Fruit fly (Drosophila melanogaster): ENCODE results near the gene Ance-3.
A peak's percentile ranks its signal among the peaks of the same experiment; 100 is the strongest.

The Ance-3 gene

DNA sequence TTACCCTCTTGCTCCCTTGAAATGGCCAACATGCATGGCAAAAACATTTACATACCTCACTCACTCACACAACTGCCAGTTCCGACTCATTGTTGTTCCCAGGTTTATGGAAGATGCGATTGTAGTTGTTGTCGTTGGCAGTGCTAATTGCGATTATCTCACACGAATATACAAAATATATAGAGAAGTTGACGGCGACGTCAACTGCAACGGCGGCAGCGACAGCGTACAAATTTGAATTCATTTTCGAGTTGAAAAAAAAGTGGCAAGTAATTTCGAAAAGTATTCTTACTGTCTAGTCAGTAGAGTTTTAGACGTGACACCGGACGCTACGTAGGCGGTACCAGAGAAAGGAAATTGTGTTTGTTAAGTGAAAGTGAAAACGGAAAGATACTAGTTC lies at the start of gene Ance-3:
Gene Ance-3, plus strand, starts transcription at position 301 of the 400 bp plus-strand sequence.
- no peak for TF ChIP-seq CG17801 (GFP tag; optimal IDR thresholded peaks at IDR 0.05; ENCODE audit: partially characterized antibody)

DNA sequence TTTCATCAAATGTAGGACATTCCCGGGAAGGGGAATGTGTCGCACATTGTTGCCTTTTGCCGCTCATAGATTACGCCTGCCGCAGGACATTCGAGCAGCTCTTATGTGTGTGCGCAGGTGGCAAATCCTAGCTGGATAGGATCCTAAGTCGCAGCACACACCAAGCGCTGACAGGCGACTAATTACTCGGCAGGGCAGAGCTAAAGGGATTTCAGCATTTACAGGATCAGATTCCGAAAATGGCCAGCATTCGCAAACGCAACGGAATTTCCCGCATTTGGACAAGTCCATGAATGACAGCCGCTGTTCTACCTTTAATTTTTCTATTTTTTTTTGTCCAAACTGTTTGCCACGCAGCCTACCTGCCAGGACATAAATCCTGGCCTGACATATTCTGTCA lies 46.9 kb upstream of the Ance-3 start:
- TF ChIP-seq CG17801 (GFP tag; optimal IDR thresholded peaks at IDR 0.05; ENCODE audit: partially characterized antibody), result no peak

DNA sequence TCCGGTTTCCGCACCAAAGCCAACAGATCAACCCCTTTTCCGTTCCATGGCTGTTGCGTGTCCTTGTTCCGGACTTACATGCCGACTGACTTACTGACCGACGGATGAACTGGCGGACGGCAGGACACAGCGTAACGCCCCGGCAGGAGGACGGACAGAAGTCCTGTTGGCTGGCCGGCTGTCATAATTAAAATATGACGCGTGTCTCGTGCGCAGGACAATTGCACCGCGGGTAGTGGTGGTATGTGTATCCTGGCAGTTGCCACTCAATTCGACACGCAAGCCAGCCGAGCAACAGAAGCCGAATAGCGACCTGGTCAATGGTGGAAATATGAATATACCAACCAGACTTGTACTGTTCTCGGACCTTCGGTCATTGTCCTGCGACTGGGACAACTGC lies 45.1 kb upstream of the Ance-3 start:
- no peak for TF ChIP-seq CG17801 (GFP tag; optimal IDR thresholded peaks at IDR 0.05; ENCODE audit: partially characterized antibody)

DNA sequence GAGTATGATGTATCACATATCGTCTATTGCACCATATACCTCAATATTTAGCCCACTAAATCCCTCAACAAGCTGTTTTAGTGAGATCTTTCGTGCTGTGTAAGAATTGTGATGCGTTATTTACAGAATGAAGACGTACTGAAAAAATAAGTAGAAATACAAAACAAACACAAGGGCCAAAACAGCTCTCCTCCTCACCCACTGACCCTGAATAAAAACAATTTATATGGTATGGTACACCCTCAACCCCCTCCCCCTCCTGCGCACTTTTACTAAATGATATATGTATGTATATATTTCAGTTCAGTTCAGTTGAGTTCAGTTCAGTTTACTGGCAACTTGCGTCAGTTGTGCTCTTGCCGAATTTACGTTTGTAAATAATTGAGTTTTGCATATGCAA lies 41.4 kb upstream of the Ance-3 start:
- TF ChIP-seq CG17801 (GFP tag; optimal IDR thresholded peaks at IDR 0.05; ENCODE audit: partially characterized antibody), result no peak

DNA sequence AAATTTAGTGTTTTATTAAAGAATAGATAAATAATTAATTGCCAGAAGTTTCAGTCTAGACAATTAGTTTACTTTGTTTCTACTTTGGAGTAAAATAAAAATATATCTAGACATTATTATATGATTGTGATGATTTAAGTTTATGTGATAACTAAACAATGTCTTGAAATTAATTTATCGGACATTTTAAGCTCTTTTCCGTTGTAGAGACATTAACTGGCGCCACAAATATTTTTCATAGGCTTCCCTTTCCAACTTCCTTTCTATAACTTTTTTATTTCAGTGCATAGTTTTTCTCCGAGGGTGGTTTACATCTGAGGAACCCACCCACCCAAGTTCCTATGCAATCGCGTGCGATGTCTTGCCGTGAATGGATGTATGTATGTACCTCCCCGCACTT lies 37.8 kb upstream of the Ance-3 start:
- no peak for TF ChIP-seq CG17801 (GFP tag; optimal IDR thresholded peaks at IDR 0.05; ENCODE audit: partially characterized antibody)

- no peak for TF ChIP-seq CG17801 (GFP tag; optimal IDR thresholded peaks at IDR 0.05; ENCODE audit: partially characterized antibody)
Measured at dm6 chr2L:13877934-13878580, 36.5 kb upstream of the Ance-3 start.

- TF ChIP-seq CG17801 (GFP tag; optimal IDR thresholded peaks at IDR 0.05; ENCODE audit: partially characterized antibody), result peak; percentile 54
Measured at dm6 chr2L:13878801-13879200, 35.7 kb upstream of the Ance-3 start.

- TF ChIP-seq CG17801 (GFP tag; optimal IDR thresholded peaks at IDR 0.05; ENCODE audit: partially characterized antibody), result no peak
Measured at dm6 chr2L:13881387-13881902, 33.1 kb upstream of the Ance-3 start.

dm6 chr2L:13881939-13882338 lies 32.6 kb upstream of the Ance-3 start:
- no peak for TF ChIP-seq CG17801 (GFP tag; optimal IDR thresholded peaks at IDR 0.05; ENCODE audit: partially characterized antibody)

- no peak for TF ChIP-seq CG17801 (GFP tag; optimal IDR thresholded peaks at IDR 0.05; ENCODE audit: partially characterized antibody)
Measured at dm6 chr2L:13884063-13884656, 30.4 kb upstream of the Ance-3 start.

- TF ChIP-seq CG17801 (GFP tag; optimal IDR thresholded peaks at IDR 0.05; ENCODE audit: partially characterized antibody), result no peak
Measured at dm6 chr2L:13884678-13885303, 29.7 kb upstream of the Ance-3 start.

DNA sequence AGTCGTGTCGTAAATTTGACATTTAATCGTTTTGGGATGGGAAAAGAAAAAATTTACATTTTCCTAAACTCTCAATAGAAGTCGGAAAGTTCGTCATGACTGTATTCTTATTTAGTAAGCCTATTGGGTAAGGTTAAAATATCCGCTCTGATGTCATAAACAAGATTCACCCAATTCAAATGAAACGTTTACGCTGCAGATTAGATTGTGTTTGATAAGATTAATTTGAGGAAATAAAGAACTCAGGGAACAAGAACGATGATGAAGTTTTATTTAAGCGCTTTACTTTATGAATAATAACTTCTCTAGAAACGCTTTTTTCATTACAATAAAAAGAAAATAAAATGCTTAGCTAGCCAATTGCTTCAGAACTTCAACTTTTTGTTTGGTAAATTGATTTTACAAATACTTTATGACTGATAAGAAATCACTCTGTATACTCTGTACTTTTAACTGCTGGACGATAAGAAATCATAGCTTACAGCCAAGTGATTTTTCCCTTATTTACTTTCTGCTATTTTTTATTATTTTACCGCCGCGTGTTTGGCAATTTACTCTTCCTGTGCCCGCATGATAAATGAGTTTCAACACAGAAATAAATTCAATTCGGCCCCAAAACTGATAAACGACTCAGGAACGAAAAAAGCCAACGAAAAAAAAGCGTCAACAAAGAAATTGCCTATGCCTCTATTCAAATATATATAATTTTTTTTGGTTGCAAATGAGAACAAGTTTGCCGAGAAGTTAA lies 28.0 kb upstream of the Ance-3 start:
- TF ChIP-seq CG17801 (GFP tag; optimal IDR thresholded peaks at IDR 0.05; ENCODE audit: partially characterized antibody), result no peak

DNA sequence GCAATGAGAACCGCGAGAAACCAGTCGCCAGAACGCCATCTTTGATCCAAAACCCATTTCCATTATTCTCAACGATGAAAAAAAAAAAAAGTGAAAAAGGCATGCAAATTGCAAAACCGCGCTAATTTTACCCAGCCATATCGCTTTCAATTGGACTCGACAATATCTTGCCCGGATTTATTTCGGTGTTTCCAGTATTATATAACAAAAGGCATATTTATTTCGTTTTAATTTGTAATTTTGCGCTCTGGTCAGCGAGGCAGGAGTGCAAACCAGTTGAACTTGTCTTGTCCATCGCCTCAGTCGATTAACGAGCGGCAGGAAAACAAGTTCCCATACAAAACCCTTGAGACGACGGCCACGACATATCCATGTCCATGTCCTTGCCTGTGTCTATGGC lies 24.6 kb upstream of the Ance-3 start:
- TF ChIP-seq CG17801 (GFP tag; optimal IDR thresholded peaks at IDR 0.05; ENCODE audit: partially characterized antibody), result no peak

- TF ChIP-seq CG17801 (GFP tag; optimal IDR thresholded peaks at IDR 0.05; ENCODE audit: partially characterized antibody), result no peak
Measured at dm6 chr2L:13892826-13893225, 21.7 kb upstream of the Ance-3 start.

DNA sequence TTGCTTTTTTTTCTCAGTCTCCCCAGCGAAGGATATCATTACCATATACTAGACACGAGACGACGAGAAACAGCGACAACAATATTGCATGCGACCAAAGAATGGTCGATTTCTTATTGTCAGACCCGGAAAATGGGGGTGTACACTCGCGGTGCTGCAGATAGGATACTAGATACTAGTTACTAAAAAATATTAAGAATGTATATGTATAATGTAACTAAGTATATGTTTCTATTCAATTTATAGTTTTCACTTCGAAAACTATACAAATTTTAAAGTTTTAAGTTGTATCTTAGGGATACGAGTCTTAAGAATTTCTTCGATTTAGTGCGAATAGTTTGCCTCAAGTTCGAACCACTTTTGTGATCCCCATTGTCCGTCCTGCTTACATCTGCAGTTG lies 21.1 kb upstream of the Ance-3 start:
- TF ChIP-seq CG17801 (GFP tag; optimal IDR thresholded peaks at IDR 0.05; ENCODE audit: partially characterized antibody), result no peak

Data from ovary, adult (tissue).